Worm (Caenorhabditis elegans): ENCODE data around the gene ZK945.7.

The ZK945.7 gene

DNA sequence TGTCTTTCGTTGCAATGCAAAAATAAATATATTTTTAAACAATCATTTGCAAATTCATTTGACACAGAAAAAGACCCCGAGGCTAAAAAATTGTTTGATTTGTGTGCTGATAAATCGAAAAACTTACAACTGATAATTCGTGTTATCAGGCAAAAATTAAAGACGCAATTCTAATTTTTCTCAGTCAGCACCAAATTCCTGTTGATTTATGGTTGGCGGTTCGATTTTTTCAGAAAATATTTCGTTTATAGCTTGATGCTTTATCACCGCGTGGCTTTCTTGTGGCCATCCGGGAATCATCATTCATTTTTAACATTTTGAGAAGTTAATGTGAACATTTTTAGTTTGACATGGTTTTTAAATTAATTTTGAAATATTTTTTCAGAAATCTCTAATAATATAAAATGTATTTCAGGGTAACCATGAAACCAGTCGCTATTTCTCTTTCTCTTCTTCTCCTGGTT is 30.9 kb upstream of the ZK945.7 start, which contains the start of gene asah-2:
Gene asah-2, plus strand, starts transcription at position 414 of the 464 bp plus-strand sequence.
- TF ChIP-seq nhr-80 (tag; optimal IDR thresholded peaks at IDR 0.05): peak; percentile 68
- no peak for TF ChIP-seq B0336.3 (GFP tag; IDR thresholded peaks at IDR 0.05)

DNA sequence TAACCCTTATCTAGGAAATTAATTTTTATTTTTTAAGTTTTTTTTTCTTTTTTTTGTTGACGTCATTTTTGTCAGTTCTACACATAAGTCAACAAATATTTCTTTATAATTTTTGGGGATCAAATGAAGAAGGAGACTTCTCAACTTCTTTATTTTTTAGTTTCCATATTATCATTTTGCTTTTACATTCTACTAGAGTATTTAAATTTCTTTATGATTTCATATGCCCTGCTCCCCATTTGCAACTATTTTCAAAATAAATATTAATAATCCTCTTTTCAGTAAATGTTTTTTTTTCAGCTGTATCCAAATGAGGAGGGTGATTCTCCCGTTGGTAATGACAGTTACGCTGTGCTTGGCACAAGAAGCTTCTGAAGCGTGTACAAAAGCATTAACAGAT is 29.1 kb upstream of the ZK945.7 start, which contains the start of gene phg-1:
Gene phg-1, plus strand, starts transcription at position 301 of the 400 bp plus-strand sequence.
- TF ChIP-seq unc-62 (GFP tag; optimal IDR thresholded peaks at IDR 0.05) (no peak), ceh-79 (tag; optimal IDR thresholded peaks at IDR 0.05) (no peak), F39B2.1 (GFP tag; IDR thresholded peaks at IDR 0.05) (no peak), ccch-3 (GFP tag; optimal IDR thresholded peaks at IDR 0.05) (no peak)

DNA sequence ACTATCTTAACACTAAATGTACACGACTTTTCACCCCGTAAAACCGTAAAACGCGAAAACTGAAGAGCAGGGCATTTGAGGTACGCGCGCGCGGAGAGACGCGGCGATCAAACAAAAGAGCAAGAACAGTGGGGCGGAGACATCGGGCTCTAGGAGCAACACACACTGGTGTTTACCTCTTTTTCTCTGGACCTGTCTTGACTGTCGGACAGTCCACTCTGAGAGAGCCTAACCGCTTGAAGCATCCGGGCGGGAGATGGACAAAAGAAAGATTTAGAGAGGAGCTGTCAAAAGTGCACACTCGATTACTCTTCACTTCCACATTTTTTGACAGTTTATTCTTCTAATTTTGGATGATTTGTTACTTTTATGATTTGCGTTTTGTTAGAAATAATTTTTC is 28.5 kb upstream of the ZK945.7 start:
- TF ChIP-seq mel-28 (tag; optimal IDR thresholded peaks at IDR 0.05; ENCODE audit: borderline replicate concordance) (no peak), snpc-4 (GFP tag; optimal IDR thresholded peaks at IDR 0.05) (no peak), snpc-4 (tag; optimal IDR thresholded peaks at IDR 0.05) (no peak), rpc-1 (optimal IDR thresholded peaks at IDR 0.05) (no peak), rpc-1 (tag; optimal IDR thresholded peaks at IDR 0.05) (no peak)

DNA sequence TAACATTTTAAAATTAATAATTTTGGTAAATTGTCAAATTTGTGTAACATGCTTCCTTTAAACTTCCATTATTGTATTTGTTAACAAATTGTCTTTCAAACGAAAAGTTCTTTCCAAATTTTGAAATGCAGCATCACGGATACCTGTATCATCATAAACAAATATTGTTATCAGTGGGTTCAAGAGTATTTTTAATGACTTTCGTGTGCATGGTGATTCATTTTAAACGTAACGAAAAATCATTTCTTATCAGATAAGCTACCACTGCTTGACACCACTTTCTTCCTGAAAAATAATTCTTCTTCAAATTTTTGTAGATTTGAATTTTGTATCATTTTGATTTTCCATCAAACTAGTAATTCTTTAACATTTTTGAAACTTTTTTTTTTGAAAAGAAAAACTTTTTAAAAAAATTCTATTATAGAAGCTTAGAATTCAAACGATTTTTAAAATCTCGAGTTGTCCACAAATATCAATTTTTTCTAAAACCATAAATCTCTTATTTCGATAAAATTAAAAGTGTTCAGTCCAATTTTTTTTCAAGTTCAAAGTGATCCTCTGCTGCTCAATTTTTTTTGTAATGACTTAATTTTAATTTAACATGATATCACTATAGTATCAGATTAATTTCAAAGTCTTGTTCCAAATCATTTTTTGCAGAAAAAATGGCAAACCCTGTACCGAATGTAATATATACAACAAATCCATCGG is 26.2 kb upstream of the ZK945.7 start, which contains the start of gene F27E5.9:
Gene F27E5.9, plus strand, starts transcription at position 661 of the 711 bp plus-strand sequence.
- TF ChIP-seq nhr-80 (tag; optimal IDR thresholded peaks at IDR 0.05) (peak; percentile 87), D2030.7 (GFP tag; IDR thresholded peaks at IDR 0.05) (no peak), nhr-27 (tag; optimal IDR thresholded peaks at IDR 0.05) (no peak), pbrm-1 (GFP tag; IDR thresholded peaks at IDR 0.05) (no peak)

DNA sequence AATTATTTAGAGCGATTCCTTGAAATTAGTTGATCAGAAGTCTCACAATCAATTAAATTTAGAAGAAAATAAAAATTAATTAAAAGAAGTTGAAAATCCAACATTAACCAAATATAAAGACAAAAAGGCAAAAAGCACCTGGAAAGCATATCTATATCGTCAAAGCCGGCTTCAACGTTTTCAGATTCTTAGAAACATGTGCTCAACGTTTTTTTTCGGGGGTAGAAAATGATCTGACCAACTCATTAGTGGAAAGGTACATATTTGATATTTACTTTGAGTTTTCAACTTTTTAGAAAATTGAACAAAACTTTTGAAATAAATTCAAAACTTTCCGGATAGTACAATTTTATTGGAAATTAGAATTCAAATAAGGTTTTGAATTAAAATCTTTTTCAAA is 24.5 kb upstream of the ZK945.7 start:
- no peak for TF ChIP-seq dox-1 (GFP tag; IDR thresholded peaks at IDR 0.05)
- no peak for TF ChIP-seq ekl-4 (GFP tag; IDR thresholded peaks at IDR 0.05)
- no peak for TF ChIP-seq nhr-80 (tag; optimal IDR thresholded peaks at IDR 0.05)
- no peak for TF ChIP-seq lsy-27 (tag; optimal IDR thresholded peaks at IDR 0.05; ENCODE audit: borderline replicate concordance, insufficient read depth)
- TF ChIP-seq cebp-2 (GFP tag; IDR thresholded peaks at IDR 0.05): no peak
- no peak for TF ChIP-seq ZK185.1 (tag; optimal IDR thresholded peaks at IDR 0.05; ENCODE audit: poor library complexity, severe bottlenecking)

DNA sequence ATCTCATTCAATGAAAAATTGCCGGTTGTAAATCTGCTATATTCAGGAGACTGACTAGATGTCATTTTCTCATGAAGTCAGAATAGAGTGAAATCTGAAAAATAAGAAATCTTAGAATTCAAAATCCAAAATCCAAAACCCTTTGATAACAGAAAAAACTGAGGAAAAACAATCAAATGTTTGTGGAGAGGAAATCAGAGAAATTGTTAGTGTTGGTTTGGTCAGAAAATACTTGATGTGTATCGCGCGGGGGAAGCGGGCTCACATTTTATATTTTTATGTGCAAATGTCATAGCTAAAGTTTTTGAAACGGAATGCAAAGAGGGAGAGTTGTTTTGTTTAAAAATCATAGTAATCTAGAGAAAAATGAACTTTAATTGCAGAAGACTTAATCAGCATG is 23.5 kb upstream of the ZK945.7 start, which contains the start of gene F27E5.5:
Gene F27E5.5, minus strand, starts transcription at position 101 of the 400 bp plus-strand sequence.
- no peak for TF ChIP-seq F57A8.1 (GFP tag; optimal IDR thresholded peaks at IDR 0.05)
- TF ChIP-seq B0019.2 (GFP tag; conservative IDR thresholded peaks at IDR 0.05): no peak
- no peak for TF ChIP-seq cebp-1 (GFP tag; IDR thresholded peaks at IDR 0.05)
- TF ChIP-seq cebp-1 (tag; optimal IDR thresholded peaks at IDR 0.05): no peak
- TF ChIP-seq sptf-2 (GFP tag; optimal IDR thresholded peaks at IDR 0.05): no peak
- no peak for TF ChIP-seq snpc-4 (GFP tag; optimal IDR thresholded peaks at IDR 0.05)
- no peak for TF ChIP-seq snpc-4 (tag; optimal IDR thresholded peaks at IDR 0.05)
- TF ChIP-seq him-1 (tag; optimal IDR thresholded peaks at IDR 0.05): no peak
- TF ChIP-seq nhr-80 (tag; optimal IDR thresholded peaks at IDR 0.05): no peak
- TF ChIP-seq dox-1 (GFP tag; IDR thresholded peaks at IDR 0.05): no peak
- TF ChIP-seq unc-62 (GFP tag; optimal IDR thresholded peaks at IDR 0.05): no peak
- no peak for TF ChIP-seq F10E7.11 (tag; optimal IDR thresholded peaks at IDR 0.05)
- no peak for TF ChIP-seq die-1 (tag; optimal IDR thresholded peaks at IDR 0.05)
- no peak for TF ChIP-seq B0261.1 (tag; optimal IDR thresholded peaks at IDR 0.05)
- TF ChIP-seq lin-40 (tag; optimal IDR thresholded peaks at IDR 0.05): no peak
- no peak for TF ChIP-seq ztf-18 (tag; optimal IDR thresholded peaks at IDR 0.05)

Data from whole organism, young adult.